Worm (Caenorhabditis elegans) whole organism, young adult: Measurements from ENCODE around the gene C50C3.1.

Source experiments
- F37B4.10 ChIP-seq: fragments of 200-800 bp; sonication (Bioruptor generic); IDR thresholded peaks from 2 replicates; pipeline ENCODE4 v1.3.6; 2022; ENCODE audit warnings: missing genetic modification characterization, missing compliant biosample characterization
- ama-1 ChIP-seq, 3 experiments: fragments of 150-350 bp in 1 of 3; sonication (generic microtip) in 2 of 3; optimal IDR thresholded peaks; 2 replicates each; lab custom pipeline; 2014 to 2018; ENCODE audit warnings: missing biosample characterization in 2 of 3, missing genetic modification characterization in 2 of 3, missing genetic modification reagents in 2 of 3
- attf-3 ChIP-seq: fragments of 200-800 bp; sonication (Bioruptor generic); conservative IDR thresholded peaks from 2 replicates; pipeline ENCODE4 v1.3.6; 2022; ENCODE audit warnings: missing genetic modification reagents, missing genetic modification characterization, missing compliant biosample characterization
- mes-4 ChIP-seq: sonication (generic microtip); optimal IDR thresholded peaks from 2 replicates; lab custom pipeline; 2016; ENCODE audit warnings: missing genotype, missing genetic modification characterization, missing compliant biosample characterization

DNA sequence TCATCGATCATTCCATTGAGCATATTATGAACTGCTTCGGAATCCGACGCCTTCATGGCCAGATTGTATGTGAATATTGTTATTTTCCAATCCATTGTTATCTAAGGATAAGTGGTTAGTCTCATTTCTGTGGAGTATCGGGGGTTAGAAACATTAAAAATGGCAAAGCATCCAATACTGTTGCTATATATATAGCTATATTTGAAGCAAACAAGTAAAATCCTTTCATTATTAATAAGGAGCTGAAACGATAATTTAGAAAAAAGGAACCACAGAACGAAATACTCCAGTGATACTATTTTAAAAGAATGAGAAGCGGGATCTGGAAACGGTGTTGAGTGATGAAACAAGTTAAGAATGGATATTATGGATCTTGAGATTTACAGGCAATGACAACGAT, 30.6 kb upstream of the C50C3.1 start, which contains the start of gene inpp-5K:
- TF ChIP-seq F37B4.10 (GFP tag; lab: Robert Waterston, UW) (no peak), mes-4 (tag; lab: Kevin White, UChicago) (no peak), attf-3 (GFP tag; lab: Robert Waterston, UW) (no peak), ama-1 (optimal IDR thresholded peaks at IDR 0.05; lab: Kevin White, UChicago) (no peak), ama-1 (GFP tag; optimal IDR thresholded peaks at IDR 0.05; lab: Kevin White, UChicago) (no peak)
